Worm (Caenorhabditis elegans) whole organism, L3 larva: ENCODE data around the gene C41G6.12.

Experiments used
- ZK546.5 ChIP-seq: sonication (generic microtip); optimal IDR thresholded peaks from 2 replicates; lab custom pipeline; 2017; ENCODE audit warnings: missing biosample characterization, missing genetic modification characterization
- ama-1 ChIP-seq: fragments of 150-350 bp; optimal IDR thresholded peaks from 2 replicates; lab custom pipeline; 2018
- ceh-16 ChIP-seq: sonication (generic microtip); optimal IDR thresholded peaks from 2 replicates; lab custom pipeline; 2017; ENCODE audit warnings: missing biosample characterization, missing genetic modification characterization
- ceh-28 ChIP-seq: fragments of 150-350 bp; optimal IDR thresholded peaks from 2 replicates; lab custom pipeline; 2014; ENCODE audit warnings: missing biosample characterization, missing genetic modification reagents, missing genetic modification characterization
- ceh-9 ChIP-seq: sonication (generic microtip); optimal IDR thresholded peaks from 2 replicates; lab custom pipeline; 2018; ENCODE audit warnings: missing biosample characterization, missing genetic modification characterization
- elt-1 ChIP-seq: fragments of 150-350 bp; optimal IDR thresholded peaks from 2 replicates; lab custom pipeline; 2014; ENCODE audit warnings: missing biosample characterization, missing genetic modification characterization
- elt-2 ChIP-seq: sonication (generic microtip); optimal IDR thresholded peaks from 2 replicates; lab custom pipeline; 2016; ENCODE audit warnings: missing genetic modification reagents, mild to moderate bottlenecking, missing genetic modification characterization, missing compliant biosample characterization
- elt-3 ChIP-seq, 3 experiments: fragments of 150-350 bp in 1 of 3; sonication (generic microtip) in 2 of 3; optimal IDR thresholded peaks; 2 replicates in 2 of 3; 4 replicates in 1 of 3; lab custom pipeline; 2014 to 2017; ENCODE audit warnings: missing biosample characterization in 3 of 3, missing genetic modification characterization in 3 of 3
- eor-1 ChIP-seq, 2 experiments: fragments of 150-350 bp; optimal IDR thresholded peaks; 2 replicates each; lab custom pipeline; 2014 to 2018; ENCODE audit warnings: missing biosample characterization in 2 of 2, missing genetic modification characterization in 2 of 2
- fkh-10 ChIP-seq: sonication (generic microtip); optimal IDR thresholded peaks from 2 replicates; lab custom pipeline; 2017; ENCODE audit warnings: missing biosample characterization, missing genetic modification reagents, missing genetic modification characterization
- hmg-11 ChIP-seq: sonication (generic microtip); optimal IDR thresholded peaks from 2 replicates; lab custom pipeline; 2016; ENCODE audit warnings: missing genetic modification characterization, missing compliant biosample characterization
- jun-1 ChIP-seq: fragments of 150-350 bp; optimal IDR thresholded peaks from 2 replicates; lab custom pipeline; 2014; ENCODE audit warnings: missing biosample characterization, missing genetic modification reagents, missing genetic modification characterization
- lin-15B ChIP-seq: fragments of 150-350 bp; optimal IDR thresholded peaks from 2 replicates; lab custom pipeline; 2014; ENCODE audit warnings: missing biosample characterization, missing genetic modification characterization
- lsy-12 ChIP-seq: sonication (generic microtip); optimal IDR thresholded peaks from 2 replicates; lab custom pipeline; 2016; ENCODE audit warnings: mild to moderate bottlenecking, missing genetic modification characterization, missing compliant biosample characterization
- mdl-1 ChIP-seq: fragments of 150-350 bp; optimal IDR thresholded peaks from 2 replicates; lab custom pipeline; 2014; ENCODE audit warnings: missing biosample characterization, missing genetic modification characterization
- mml-1 ChIP-seq: fragments of 150-350 bp; sonication (generic microtip); optimal IDR thresholded peaks from 3 replicates; lab custom pipeline; 2014; ENCODE audit warnings: missing biosample characterization, missing genetic modification characterization
- nhr-11 ChIP-seq: fragments of 150-350 bp; optimal IDR thresholded peaks from 2 replicates; lab custom pipeline; 2014; ENCODE audit warnings: missing biosample characterization, missing genetic modification characterization
- nhr-23 ChIP-seq: fragments of 150-350 bp; optimal IDR thresholded peaks from 2 replicates; lab custom pipeline; 2014; ENCODE audit warnings: missing biosample characterization, missing genetic modification reagents, missing genetic modification characterization
- nhr-67 ChIP-seq: fragments of 150-350 bp; optimal IDR thresholded peaks from 2 replicates; lab custom pipeline; 2014; ENCODE audit warnings: missing biosample characterization, missing genetic modification characterization
- nhr-77 ChIP-seq: fragments of 150-350 bp; optimal IDR thresholded peaks from 2 replicates; lab custom pipeline; 2014; ENCODE audit warnings: missing biosample characterization, missing genetic modification characterization
- pqm-1 ChIP-seq: fragments of 150-350 bp; optimal IDR thresholded peaks from 2 replicates; lab custom pipeline; 2017; ENCODE audit warnings: missing biosample characterization, missing genetic modification characterization, inconsistent platforms
- sea-2 ChIP-seq: fragments of 150-350 bp; sonication (generic microtip); optimal IDR thresholded peaks from 4 replicates; lab custom pipeline; 2014; ENCODE audit warnings: missing biosample characterization, missing genetic modification reagents, missing genetic modification characterization
- skn-1 ChIP-seq: fragments of 150-350 bp; optimal IDR thresholded peaks from 2 replicates; lab custom pipeline; 2014; ENCODE audit warnings: missing biosample characterization, missing genetic modification characterization
- snpc-4 ChIP-seq: fragments of 150-350 bp; optimal IDR thresholded peaks from 2 replicates; lab custom pipeline; 2014; ENCODE audit warnings: missing biosample characterization, missing genetic modification characterization
- tbx-2 ChIP-seq: sonication (generic microtip); optimal IDR thresholded peaks from 2 replicates; lab custom pipeline; 2016; ENCODE audit warnings: mild to moderate bottlenecking, missing genetic modification characterization, missing compliant biosample characterization
- unc-39 ChIP-seq: sonication (generic microtip); optimal IDR thresholded peaks from 4 replicates; lab custom pipeline; 2017; ENCODE audit warnings: missing biosample characterization, missing genetic modification characterization
- ztf-11 ChIP-seq: fragments of 150-350 bp; optimal IDR thresholded peaks from 2 replicates; lab custom pipeline; 2014; ENCODE audit warnings: missing biosample characterization, missing genetic modification characterization
- ztf-4 ChIP-seq: fragments of 150-350 bp; optimal IDR thresholded peaks from 2 replicates; lab custom pipeline; 2014; ENCODE audit warnings: missing biosample characterization, missing genetic modification characterization

C41G6.12 gene

ce11 chrV:15182407-15182806, 25.2 kb downstream of the C41G6.12 start, which contains the start of gene fbxa-84:
Gene fbxa-84 (plus strand): TSS chrV:15182440.
- TF ChIP-seq lsy-12 (no peak), elt-2 (tag; lab: Kevin White, UChicago) (peak; percentile 54)

ce11 chrV:15181899-15182298, 25.7 kb downstream of the C41G6.12 start:
- TF ChIP-seq ZK546.5 (tag; lab: Kevin White, UChicago) (no peak), ztf-11 (tag; lab: Kevin White, UChicago) (no peak), ama-1 (lab: Kevin White, UChicago) (no peak), nhr-11 (peak; percentile 5)

- TF ChIP-seq elt-3 (tag; optimal IDR thresholded peaks at IDR 0.05; lab: Kevin White, UChicago) (no peak), mml-1 (tag; lab: Kevin White, UChicago) (no peak), ztf-4 (tag; lab: Kevin White, UChicago) (no peak), nhr-11 (no peak), mdl-1 (tag; lab: Kevin White, UChicago) (no peak), lin-15B (no peak), nhr-67 (tag; lab: Kevin White, UChicago) (no peak), snpc-4 (tag; lab: Kevin White, UChicago) (no peak), ztf-11 (tag; lab: Kevin White, UChicago) (no peak)
These were observed 27.8 kb downstream of the C41G6.12 start, which contains the start of gene T09F5.10 for ce11 chrV:15179757-15180156. Gene T09F5.10 (plus strand): TSS chrV:15180057.

ce11 chrV:15175459-15175858, 32.1 kb downstream of the C41G6.12 start, which contains the start of gene clec-47:
Gene clec-47 (plus strand): TSS chrV:15175759.
- TF ChIP-seq ceh-16 (tag; lab: Kevin White, UChicago) (no peak), elt-2 (tag; lab: Kevin White, UChicago) (peak; percentile 3)
- TF ChIP-seq, all 47 proteins: peak for 1

ce11 chrV:15162697-15163096, 44.9 kb downstream of the C41G6.12 start, which contains the start of gene srz-11:
Gene srz-11 (plus strand): TSS chrV:15163082.
- TF ChIP-seq ztf-4 (tag; lab: Kevin White, UChicago) (no peak), nhr-11 (peak; percentile 15)
- TF ChIP-seq, all 47 proteins: peak for 1

- no peak for TF ChIP-seq nhr-77 (tag; lab: Kevin White, UChicago)
- no peak for TF ChIP-seq eor-1 (tag; optimal IDR thresholded peaks at IDR 0.05; lab: Kevin White, UChicago)
- TF ChIP-seq lsy-12: no peak
- TF ChIP-seq ZK546.5 (tag; lab: Kevin White, UChicago): no peak
- no peak for TF ChIP-seq skn-1 (tag; lab: Kevin White, UChicago)
- no peak for TF ChIP-seq unc-39 (tag; lab: Kevin White, UChicago)
- TF ChIP-seq ama-1 (lab: Kevin White, UChicago): no peak
- TF ChIP-seq snpc-4 (tag; lab: Kevin White, UChicago): no peak
- no peak for TF ChIP-seq nhr-23 (tag; lab: Kevin White, UChicago)
- TF ChIP-seq elt-1 (tag; lab: Kevin White, UChicago): no peak
- TF ChIP-seq hmg-11: no peak
- no peak for TF ChIP-seq tbx-2 (tag; lab: Kevin White, UChicago)
- TF ChIP-seq ceh-16 (tag; lab: Kevin White, UChicago): no peak
- TF ChIP-seq sea-2 (GFP tag; lab: Kevin White, UChicago): no peak
- no peak for TF ChIP-seq pqm-1 (tag; lab: Kevin White, UChicago)
- TF ChIP-seq ceh-28 (tag; lab: Kevin White, UChicago): no peak
- TF ChIP-seq jun-1 (tag; lab: Kevin White, UChicago): no peak
- TF ChIP-seq elt-2 (tag; lab: Kevin White, UChicago): no peak
- TF ChIP-seq ceh-9: no peak
- no peak for TF ChIP-seq fkh-10
These were observed 48.9 kb downstream of the C41G6.12 start, which contains the start of gene str-45 for ce11 chrV:15158691-15159090. Gene str-45 (plus strand): TSS chrV:15158991.
